In the genomic region with DNA sequence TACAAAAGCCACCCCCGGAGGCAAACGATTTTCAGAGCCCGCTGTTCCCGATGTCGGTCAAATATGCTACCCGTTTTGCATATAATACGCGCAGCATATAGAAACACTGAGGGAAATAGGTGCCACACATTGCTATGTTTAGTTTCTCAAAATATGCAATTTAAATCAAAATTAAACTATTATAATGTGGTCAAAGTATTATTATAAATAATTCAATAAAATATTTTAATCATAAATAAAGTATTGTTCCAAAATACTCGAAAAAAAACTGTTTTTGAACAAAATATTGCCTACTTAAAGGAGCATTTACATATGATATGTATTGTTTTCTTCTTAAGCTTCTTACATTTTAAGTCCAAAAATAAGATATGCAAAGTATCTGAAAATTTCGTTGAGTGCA, we compare ENCODE assay signal across 1 fruit fly cellular context.
TF ChIP-seq lines count a peak whose summit lies in the region.

No protein-coding gene starts in this region.

TF ChIP-seq in whole organism, embryonic, 481 proteins besides CTCF, POLR2A, EP300 and RAD21 (continued from another document and continues in another):
- TF ChIP-seq CG34376 (GFP tag; optimal IDR thresholded peaks at IDR 0.05; lab: Kevin White, UChicago) (no peak), sima (GFP tag; optimal IDR thresholded peaks at IDR 0.05; lab: Kevin White, UChicago) (no peak), HLH54F (GFP tag; optimal IDR thresholded peaks at IDR 0.05; lab: Kevin White, UChicago) (no peak), H15 (GFP tag; IDR thresholded peaks at IDR 0.05; lab: Robert Waterston, UW) (no peak), gsb-n (tag; optimal IDR thresholded peaks at IDR 0.05; lab: Kevin White, UChicago) (peak; percentile 31), CG2199 (GFP tag; IDR thresholded peaks at IDR 0.05; lab: Robert Waterston, UW) (no peak), CG16813 (GFP tag; IDR thresholded peaks at IDR 0.05; lab: Robert Waterston, UW; ENCODE audit: partially characterized antibody) (no peak), CG3995 (GFP tag; optimal IDR thresholded peaks at IDR 0.05; lab: Kevin White, UChicago) (no peak), CG16779 (GFP tag; IDR thresholded peaks at IDR 0.05; lab: Robert Waterston, UW) (no peak), CG43689 (GFP tag; IDR thresholded peaks at IDR 0.05; lab: Robert Waterston, UW) (no peak), odd (GFP tag; optimal IDR thresholded peaks at IDR 0.05; lab: Kevin White, UChicago) (no peak), slp2 (GFP tag; optimal IDR thresholded peaks at IDR 0.05; lab: Kevin White, UChicago) (no peak), CG30020 (tag; optimal IDR thresholded peaks at IDR 0.05; lab: Kevin White, UChicago) (peak; percentile 2), bab2 (GFP tag; optimal IDR thresholded peaks at IDR 0.05; lab: Kevin White, UChicago) (no peak), tin (GFP tag; optimal IDR thresholded peaks at IDR 0.05; lab: Kevin White, UChicago) (peak; percentile 8), CG14710 (tag; optimal IDR thresholded peaks at IDR 0.05; lab: Kevin White, UChicago) (peak; percentile 61), scrt (GFP tag; optimal IDR thresholded peaks at IDR 0.05; lab: Kevin White, UChicago) (peak; percentile 28), onecut (GFP tag; IDR thresholded peaks at IDR 0.05; lab: Robert Waterston, UW) (no peak), Max (GFP tag; optimal IDR thresholded peaks at IDR 0.05; lab: Kevin White, UChicago) (no peak), exex (tag; optimal IDR thresholded peaks at IDR 0.05; lab: Kevin White, UChicago) (no peak), ERR (GFP tag; optimal IDR thresholded peaks at IDR 0.05; lab: Kevin White, UChicago) (no peak), shn (GFP tag; optimal IDR thresholded peaks at IDR 0.05; lab: Kevin White, UChicago) (no peak), CG6765 (GFP tag; optimal IDR thresholded peaks at IDR 0.05; lab: Kevin White, UChicago) (peak; percentile 6), ewg (GFP tag; optimal IDR thresholded peaks at IDR 0.05; lab: Kevin White, UChicago) (no peak), MESR4 (GFP tag; optimal IDR thresholded peaks at IDR 0.05; lab: Kevin White, UChicago) (no peak), CG7271 (tag; optimal IDR thresholded peaks at IDR 0.05; lab: Kevin White, UChicago) (no peak), CG17612 (GFP tag; IDR thresholded peaks at IDR 0.05; lab: Robert Waterston, UW) (no peak), Deaf1 (tag; optimal IDR thresholded peaks at IDR 0.05; lab: Kevin White, UChicago) (no peak), unc-4 (GFP tag; IDR thresholded peaks at IDR 0.05; lab: Robert Waterston, UW; ENCODE audit: partially characterized antibody) (no peak), slbo (GFP tag; IDR thresholded peaks at IDR 0.05; lab: Robert Waterston, UW) (peak; percentile 43), CG14965 (GFP tag; optimal IDR thresholded peaks at IDR 0.05; lab: Kevin White, UChicago; ENCODE audit: borderline replicate concordance) (no peak), CG10209 (GFP tag; optimal IDR thresholded peaks at IDR 0.05; lab: Kevin White, UChicago) (peak; percentile 59), CG7963 (GFP tag; IDR thresholded peaks at IDR 0.05; lab: Robert Waterston, UW; ENCODE audit: partially characterized antibody) (no peak), fd102C (GFP tag; optimal IDR thresholded peaks at IDR 0.05; lab: Kevin White, UChicago) (no peak), CG17359 (tag; optimal IDR thresholded peaks at IDR 0.05; lab: Kevin White, UChicago) (peak; percentile 59), Bgb (GFP tag; IDR thresholded peaks at IDR 0.05; lab: Robert Waterston, UW; ENCODE audit: partially characterized antibody) (no peak), CG17802 (tag; optimal IDR thresholded peaks at IDR 0.05; lab: Kevin White, UChicago) (no peak), sens-2 (GFP tag; IDR thresholded peaks at IDR 0.05; lab: Robert Waterston, UW) (no peak), Xrp1 (GFP tag; IDR thresholded peaks at IDR 0.05; lab: Robert Waterston, UW) (0 out of 2 replicates have a peak, but pooled peaks have one; percentile 18), CG11247 (GFP tag; IDR thresholded peaks at IDR 0.05; lab: Robert Waterston, UW) (no peak), CG12219 (GFP tag; optimal IDR thresholded peaks at IDR 0.05; lab: Kevin White, UChicago) (no peak), gcm (GFP tag; optimal IDR thresholded peaks at IDR 0.05; lab: Kevin White, UChicago) (peak; percentile 39), HLH3B (GFP tag; IDR thresholded peaks at IDR 0.05; lab: Robert Waterston, UW) (peak; percentile 45; the same call in 1 of the 2 replicates), bigmax (GFP tag; optimal IDR thresholded peaks at IDR 0.05; lab: Kevin White, UChicago) (no peak), CG7839 (tag; optimal IDR thresholded peaks at IDR 0.05; lab: Kevin White, UChicago) (peak; percentile 68), bowl (GFP tag; IDR thresholded peaks at IDR 0.05; lab: Robert Waterston, UW) (no peak), dpn (GFP tag; optimal IDR thresholded peaks at IDR 0.05; lab: Kevin White, UChicago) (peak in 1 of 2 experiments; percentile 43), Kr (GFP tag; optimal IDR thresholded peaks at IDR 0.05; lab: Kevin White, UChicago) (no peak), YL-1 (GFP tag; optimal IDR thresholded peaks at IDR 0.05; lab: Kevin White, UChicago) (peak; percentile 1), sim (GFP tag; IDR thresholded peaks at IDR 0.05; lab: Robert Waterston, UW) (no peak), CrebB (tag; optimal IDR thresholded peaks at IDR 0.05; lab: Kevin White, UChicago) (no peak), tup (GFP tag; optimal IDR thresholded peaks at IDR 0.05; lab: Kevin White, UChicago) (no peak), Ets65A (GFP tag; lab: Kevin White, UChicago) (no peak), CG4617 (GFP tag; optimal IDR thresholded peaks at IDR 0.05; lab: Kevin White, UChicago; ENCODE audit: borderline replicate concordance) (no peak), pan (optimal IDR thresholded peaks at IDR 0.05; lab: Kevin White, UChicago) (no peak), pan (GFP tag; optimal IDR thresholded peaks at IDR 0.05 in 1 of 2, IDR thresholded peaks at IDR 0.05 in 1 of 2) (no peak), trem (tag; optimal IDR thresholded peaks at IDR 0.05; lab: Kevin White, UChicago) (peak; percentile 42), ap (GFP tag; IDR thresholded peaks at IDR 0.05; lab: Robert Waterston, UW) (no peak), Sin3A (optimal IDR thresholded peaks at IDR 0.05; lab: Kevin White, UChicago) (no peak), dmrt99B (tag; optimal IDR thresholded peaks at IDR 0.05; lab: Kevin White, UChicago) (peak; percentile 78), Doc3 (GFP tag; IDR thresholded peaks at IDR 0.05; lab: Robert Waterston, UW; ENCODE audit: partially characterized antibody) (no peak), Lim3 (GFP tag; IDR thresholded peaks at IDR 0.05; lab: Robert Waterston, UW) (no peak), CG9727 (GFP tag; optimal IDR thresholded peaks at IDR 0.05; lab: Kevin White, UChicago) (peak; percentile 37), jigr1 (GFP tag; IDR thresholded peaks at IDR 0.05; lab: Robert Waterston, UW) (no peak), jumu (GFP tag; optimal IDR thresholded peaks at IDR 0.05; lab: Kevin White, UChicago) (no peak), CG8944 (GFP tag; optimal IDR thresholded peaks at IDR 0.05; lab: Kevin White, UChicago) (no peak), CG9437 (GFP tag; optimal IDR thresholded peaks at IDR 0.05; lab: Kevin White, UChicago) (peak; percentile 62), NC2β (GFP tag; optimal IDR thresholded peaks at IDR 0.05; lab: Kevin White, UChicago) (no peak), NK7.1 (GFP tag; optimal IDR thresholded peaks at IDR 0.05; lab: Kevin White, UChicago) (no peak), CG3847 (GFP tag; IDR thresholded peaks at IDR 0.05; lab: Robert Waterston, UW) (no peak), D19B (GFP tag; optimal IDR thresholded peaks at IDR 0.05; lab: Kevin White, UChicago) (no peak), Dp (GFP tag; optimal IDR thresholded peaks at IDR 0.05; lab: Kevin White, UChicago) (no peak), Dll (GFP tag; IDR thresholded peaks at IDR 0.05; lab: Robert Waterston, UW; ENCODE audit: partially characterized antibody) (no peak), CG9932 (GFP tag; IDR thresholded peaks at IDR 0.05; lab: Robert Waterston, UW) (no peak), caup (GFP tag; optimal IDR thresholded peaks at IDR 0.05; lab: Kevin White, UChicago; ENCODE audit: severe bottlenecking) (peak; percentile 15), repo (GFP tag; optimal IDR thresholded peaks at IDR 0.05; lab: Kevin White, UChicago) (no peak), cas (GFP tag; IDR thresholded peaks at IDR 0.05; lab: Robert Waterston, UW) (no peak), CG11723 (GFP tag; optimal IDR thresholded peaks at IDR 0.05; lab: Kevin White, UChicago) (peak; percentile 5), CG13296 (GFP tag; optimal IDR thresholded peaks at IDR 0.05; lab: Kevin White, UChicago) (peak; percentile 50), danr (GFP tag; IDR thresholded peaks at IDR 0.05; lab: Robert Waterston, UW) (no peak), CG2120 (GFP tag; optimal IDR thresholded peaks at IDR 0.05; lab: Kevin White, UChicago) (no peak), HmgZ (tag; optimal IDR thresholded peaks at IDR 0.05; lab: Kevin White, UChicago) (no peak), BEAF-32 (GFP tag; optimal IDR thresholded peaks at IDR 0.05; lab: Kevin White, UChicago) (no peak), vnd (GFP tag; IDR thresholded peaks at IDR 0.05; lab: Robert Waterston, UW; ENCODE audit: partially characterized antibody) (no peak), maf-S (GFP tag; optimal IDR thresholded peaks at IDR 0.05; lab: Kevin White, UChicago) (no peak), zfh2 (GFP tag; optimal IDR thresholded peaks at IDR 0.05; lab: Kevin White, UChicago) (no peak), yki (optimal IDR thresholded peaks at IDR 0.05; lab: Kevin White, UChicago) (no peak), Vsx1 (GFP tag; optimal IDR thresholded peaks at IDR 0.05; lab: Kevin White, UChicago) (no peak), fru (optimal IDR thresholded peaks at IDR 0.05; lab: Kevin White, UChicago) (no peak), Elba2 (GFP tag; optimal IDR thresholded peaks at IDR 0.05; lab: Kevin White, UChicago) (no peak), emc (GFP tag; optimal IDR thresholded peaks at IDR 0.05; lab: Kevin White, UChicago) (no peak), HLH4C (GFP tag; IDR thresholded peaks at IDR 0.05; lab: Robert Waterston, UW; ENCODE audit: partially characterized antibody) (no peak), CG15601 (tag; optimal IDR thresholded peaks at IDR 0.05; lab: Kevin White, UChicago) (peak; percentile 53), CG15514 (GFP tag; optimal IDR thresholded peaks at IDR 0.05; lab: Kevin White, UChicago) (no peak), z (GFP tag; IDR thresholded peaks at IDR 0.05; lab: Robert Waterston, UW) (no peak), so (GFP tag; IDR thresholded peaks at IDR 0.05; lab: Robert Waterston, UW) (no peak), CG7372 (GFP tag; IDR thresholded peaks at IDR 0.05; lab: Robert Waterston, UW) (no peak), CG8290 (GFP tag; optimal IDR thresholded peaks at IDR 0.05; lab: Kevin White, UChicago) (no peak), CG8290 (tag; optimal IDR thresholded peaks at IDR 0.05; lab: Kevin White, UChicago) (no peak), tgo (GFP tag; IDR thresholded peaks at IDR 0.05; lab: Robert Waterston, UW) (peak; percentile 38; the same call in 1 of the 3 replicates), CG15011 (GFP tag; optimal IDR thresholded peaks at IDR 0.05; lab: Kevin White, UChicago) (no peak), kni (GFP tag; optimal IDR thresholded peaks at IDR 0.05; lab: Kevin White, UChicago) (no peak), toy (GFP tag; IDR thresholded peaks at IDR 0.05; lab: Robert Waterston, UW) (no peak), CkIIα-i1 (GFP tag; IDR thresholded peaks at IDR 0.05; lab: Robert Waterston, UW) (no peak), Adf1 (GFP tag; IDR thresholded peaks at IDR 0.05; lab: Robert Waterston, UW) (no peak), hb (GFP tag; IDR thresholded peaks at IDR 0.05; lab: Robert Waterston, UW; ENCODE audit: partially characterized antibody) (no peak), lola (GFP tag; optimal IDR thresholded peaks at IDR 0.05; lab: Kevin White, UChicago) (peak in 1 of 3 experiments; percentile 50), CG12299 (tag; optimal IDR thresholded peaks at IDR 0.05; lab: Kevin White, UChicago) (peak; percentile 35), Dip3 (GFP tag; optimal IDR thresholded peaks at IDR 0.05; lab: Kevin White, UChicago) (no peak), CG2875 (GFP tag; optimal IDR thresholded peaks at IDR 0.05; lab: Kevin White, UChicago) (peak; percentile 6), CG11456 (GFP tag; IDR thresholded peaks at IDR 0.05; lab: Robert Waterston, UW) (no peak), CG10979 (tag; optimal IDR thresholded peaks at IDR 0.05; lab: Kevin White, UChicago) (peak; percentile 71), D19A (tag; optimal IDR thresholded peaks at IDR 0.05; lab: Kevin White, UChicago) (peak; percentile 67), CG4820 (GFP tag; optimal IDR thresholded peaks at IDR 0.05; lab: Kevin White, UChicago) (peak; percentile 2), CG18476 (GFP tag; optimal IDR thresholded peaks at IDR 0.05; lab: Kevin White, UChicago) (no peak), cato (GFP tag; optimal IDR thresholded peaks at IDR 0.05; lab: Kevin White, UChicago; ENCODE audit: borderline replicate concordance) (no peak), CG12391 (tag; optimal IDR thresholded peaks at IDR 0.05; lab: Kevin White, UChicago) (peak; percentile 68), CG15696 (tag; optimal IDR thresholded peaks at IDR 0.05; lab: Kevin White, UChicago) (no peak), CG8388 (GFP tag; optimal IDR thresholded peaks at IDR 0.05; lab: Kevin White, UChicago) (peak; percentile 46), Hmr (GFP tag; optimal IDR thresholded peaks at IDR 0.05; lab: Kevin White, UChicago) (peak; percentile 56), Hand (GFP tag; optimal IDR thresholded peaks at IDR 0.05; lab: Kevin White, UChicago) (no peak), Hsf (GFP tag; optimal IDR thresholded peaks at IDR 0.05; lab: Kevin White, UChicago) (no peak), CG13624 (GFP tag; optimal IDR thresholded peaks at IDR 0.05; lab: Kevin White, UChicago) (no peak), Lpt (GFP tag; optimal IDR thresholded peaks at IDR 0.05; lab: Kevin White, UChicago) (no peak), croc (GFP tag; conservative IDR thresholded peaks at IDR 0.05; lab: Robert Waterston, UW) (peak; percentile 25; the same call in 1 of the 3 replicates), CG12942 (GFP tag; optimal IDR thresholded peaks at IDR 0.05; lab: Kevin White, UChicago) (peak; percentile 10), CG12071 (GFP tag; optimal IDR thresholded peaks at IDR 0.05; lab: Kevin White, UChicago) (no peak), sna (GFP tag; IDR thresholded peaks at IDR 0.05; lab: Robert Waterston, UW; ENCODE audit: partially characterized antibody) (no peak), Ravus (GFP tag; IDR thresholded peaks at IDR 0.05; lab: Robert Waterston, UW) (no peak), ash1 (GFP tag; optimal IDR thresholded peaks at IDR 0.05; lab: Kevin White, UChicago) (no peak), HmgD (GFP tag; optimal IDR thresholded peaks at IDR 0.05; lab: Kevin White, UChicago) (no peak)
